Worm (Caenorhabditis elegans): Measurements from ENCODE around the gene T04F3.3.

DNA sequence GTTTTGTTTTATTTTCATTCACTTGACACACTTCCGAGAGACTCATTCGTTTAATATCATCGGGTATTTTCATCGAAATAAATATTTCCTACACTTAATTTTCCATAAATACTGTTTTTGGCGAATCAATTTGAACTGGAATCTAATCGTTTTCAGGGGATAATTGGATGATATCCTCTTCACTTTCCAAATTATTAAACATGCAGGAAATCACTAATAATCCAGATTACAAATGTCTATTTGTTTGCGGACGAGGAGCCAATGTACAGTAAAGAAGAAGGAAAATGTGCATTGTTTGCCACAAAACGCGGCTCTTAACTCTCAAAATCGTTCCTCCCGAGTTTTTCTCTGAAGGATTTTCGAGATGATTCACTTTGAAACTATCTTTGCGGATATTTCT lies 17.8 kb downstream of the T04F3.3 start, which contains the start of gene F55A11.6:
- TF ChIP-seq ztf-23 (GFP tag; IDR thresholded peaks at IDR 0.05), result no peak
- no peak for TF ChIP-seq flt-1 (GFP tag; IDR thresholded peaks at IDR 0.05)
- TF ChIP-seq T22C8.4 (GFP tag; IDR thresholded peaks at IDR 0.05), result no peak
- no peak for TF ChIP-seq med-1 (GFP tag; optimal IDR thresholded peaks at IDR 0.05; ENCODE audit: insufficient read depth)
- no peak for TF ChIP-seq cog-1 (tag; optimal IDR thresholded peaks at IDR 0.05)
- no peak for TF ChIP-seq tab-1 (GFP tag; IDR thresholded peaks at IDR 0.05)
- no peak for TF ChIP-seq ztf-29 (GFP tag; IDR thresholded peaks at IDR 0.05)
- TF ChIP-seq ref-1 (GFP tag; conservative IDR thresholded peaks at IDR 0.05), result no peak
